Fruit fly (Drosophila melanogaster): ENCODE measurements around the gene CG18858.

- TF ChIP-seq rn (GFP tag; IDR thresholded peaks at IDR 0.05) (no peak), CG15710 (tag; optimal IDR thresholded peaks at IDR 0.05) (no peak), CG10348 (GFP tag; IDR thresholded peaks at IDR 0.05) (no peak), CG8301 (tag; optimal IDR thresholded peaks at IDR 0.05) (no peak)
Observed at dm6 chr2L:20476718-20477277, 17.9 kb upstream of the CG18858 start.
